Fruit fly (Drosophila melanogaster): ENCODE data around the gene Vps60.
A peak's percentile ranks its signal among the peaks of the same experiment; 100 is the strongest.

Vps60 gene

dm6 chr3L:17579121-17579520, 42.3 kb downstream of the Vps60 start:
- TF ChIP-seq Gug (GFP tag; IDR thresholded peaks at IDR 0.05) (no peak), cyc (GFP tag; optimal IDR thresholded peaks at IDR 0.05) (no peak), fd85E (GFP tag; optimal IDR thresholded peaks at IDR 0.05) (no peak), CG15336 (GFP tag; IDR thresholded peaks at IDR 0.05) (no peak), topi (GFP tag; optimal IDR thresholded peaks at IDR 0.05) (peak; percentile 17), OdsH (GFP tag; optimal IDR thresholded peaks at IDR 0.05) (no peak), CG4318 (GFP tag; optimal IDR thresholded peaks at IDR 0.05) (no peak), Smox (GFP tag; optimal IDR thresholded peaks at IDR 0.05) (no peak), CG3919 (GFP tag; optimal IDR thresholded peaks at IDR 0.05) (no peak), ss (GFP tag; optimal IDR thresholded peaks at IDR 0.05) (no peak), CG11294 (GFP tag; IDR thresholded peaks at IDR 0.05) (no peak), CG11902 (GFP tag; optimal IDR thresholded peaks at IDR 0.05) (peak; percentile 3), CG10631 (GFP tag; optimal IDR thresholded peaks at IDR 0.05) (peak; percentile 53), achi (GFP tag; optimal IDR thresholded peaks at IDR 0.05) (peak; percentile 32), CG10669 (GFP tag; optimal IDR thresholded peaks at IDR 0.05) (no peak), Ets96B (tag; optimal IDR thresholded peaks at IDR 0.05) (peak; percentile 77), CG8319 (GFP tag; optimal IDR thresholded peaks at IDR 0.05) (no peak), CG8119 (GFP tag; IDR thresholded peaks at IDR 0.05) (no peak; the same call in 2 of the 3 replicates), CG3032 (tag; optimal IDR thresholded peaks at IDR 0.05) (peak; percentile 40), Blimp-1 (GFP tag; optimal IDR thresholded peaks at IDR 0.05) (no peak), CG6808 (GFP tag; optimal IDR thresholded peaks at IDR 0.05) (peak; percentile 1), CG31627 (GFP tag; optimal IDR thresholded peaks at IDR 0.05) (peak; percentile 18), CG6854 (GFP tag; optimal IDR thresholded peaks at IDR 0.05) (no peak), CG8632 (GFP tag; optimal IDR thresholded peaks at IDR 0.05) (peak; percentile 6), CG9139 (GFP tag; optimal IDR thresholded peaks at IDR 0.05) (no peak), eg (GFP tag; IDR thresholded peaks at IDR 0.05) (no peak), dsx (GFP tag; optimal IDR thresholded peaks at IDR 0.05; ENCODE audit: poor library complexity, severe bottlenecking) (no peak), fkh (GFP tag; optimal IDR thresholded peaks at IDR 0.05) (no peak), Hr38 (GFP tag; optimal IDR thresholded peaks at IDR 0.05) (no peak), CG34406 (GFP tag; optimal IDR thresholded peaks at IDR 0.05) (peak; percentile 11), Sox14 (GFP tag; optimal IDR thresholded peaks at IDR 0.05) (no peak), Met (GFP tag; optimal IDR thresholded peaks at IDR 0.05) (peak; percentile 33), Hr4 (GFP tag; optimal IDR thresholded peaks at IDR 0.05) (no peak), CG6276 (GFP tag; optimal IDR thresholded peaks at IDR 0.05) (no peak), svp (GFP tag) (peak; percentile 49), pdm3 (GFP tag; optimal IDR thresholded peaks at IDR 0.05) (peak; percentile 43), CG32006 (GFP tag; optimal IDR thresholded peaks at IDR 0.05) (peak; percentile 23), Eip93F (GFP tag; optimal IDR thresholded peaks at IDR 0.05) (no peak), Eip78C (GFP tag) (peak; percentile 86), Ets21C (GFP tag; optimal IDR thresholded peaks at IDR 0.05) (no peak), acj6 (GFP tag; optimal IDR thresholded peaks at IDR 0.05) (peak; percentile 34), Hr39 (GFP tag; optimal IDR thresholded peaks at IDR 0.05) (no peak), Sox15 (GFP tag; optimal IDR thresholded peaks at IDR 0.05) (no peak), lz (GFP tag; optimal IDR thresholded peaks at IDR 0.05) (peak; percentile 30), CG11762 (GFP tag; optimal IDR thresholded peaks at IDR 0.05; ENCODE audit: insufficient read depth) (no peak), net (GFP tag; optimal IDR thresholded peaks at IDR 0.05) (no peak), esn (GFP tag; optimal IDR thresholded peaks at IDR 0.05) (peak; percentile 20), CG6163 (GFP tag; IDR thresholded peaks at IDR 0.05) (no peak), Lpt (GFP tag; optimal IDR thresholded peaks at IDR 0.05) (no peak), vri (GFP tag; optimal IDR thresholded peaks at IDR 0.05) (no peak), CG1621 (tag; optimal IDR thresholded peaks at IDR 0.05) (no peak), CG6792 (GFP tag; optimal IDR thresholded peaks at IDR 0.05) (no peak), CG7368 (GFP tag; optimal IDR thresholded peaks at IDR 0.05) (no peak)
